Worm (Caenorhabditis elegans) whole organism, L2 larva: Measurements from ENCODE around the gene R11G1.2.

Source experiments
- F13H6.1 ChIP-seq: sonication (generic microtip); optimal IDR thresholded peaks from 2 replicates; lab custom pipeline; 2016; ENCODE audit warnings: missing genetic modification characterization, missing compliant biosample characterization
- alr-1 ChIP-seq: fragments of 150-350 bp; optimal IDR thresholded peaks from 2 replicates; lab custom pipeline; 2014; ENCODE audit warnings: missing biosample characterization, missing genetic modification characterization
- aly-2 ChIP-seq: fragments of 150-350 bp; optimal IDR thresholded peaks from 2 replicates; lab custom pipeline; 2014; ENCODE audit warnings: missing biosample characterization, missing genetic modification characterization
- ama-1 ChIP-seq: fragments of 150-350 bp; optimal IDR thresholded peaks from 2 replicates; lab custom pipeline; 2018; ENCODE audit warnings: inconsistent platforms
- ceh-16 ChIP-seq: fragments of 150-350 bp; optimal IDR thresholded peaks from 2 replicates; lab custom pipeline; 2014; ENCODE audit warnings: missing biosample characterization, missing genetic modification characterization
- egl-27 ChIP-seq: sonication (generic microtip); optimal IDR thresholded peaks from 3 replicates; lab custom pipeline; 2017; ENCODE audit warnings: missing biosample characterization, missing genetic modification reagents, missing genetic modification characterization
- nhr-237 ChIP-seq: fragments of 150-350 bp; optimal IDR thresholded peaks from 2 replicates; lab custom pipeline; 2014; ENCODE audit warnings: missing biosample characterization, missing genetic modification characterization
- unc-39 ChIP-seq: fragments of 150-350 bp; optimal IDR thresholded peaks from 2 replicates; lab custom pipeline; 2014; ENCODE audit warnings: missing biosample characterization, missing genetic modification characterization
- ztf-11 ChIP-seq: sonication (generic microtip); optimal IDR thresholded peaks from 2 replicates; lab custom pipeline; 2017; ENCODE audit warnings: missing biosample characterization, missing genetic modification characterization

ce11 chrX:3650100-3650809 lies at the start of gene R11G1.2, which contains the start of gene sax-1:
- TF ChIP-seq aly-2 (tag; lab: Kevin White, UChicago) (no peak), egl-27 (tag; lab: Kevin White, UChicago) (no peak), ama-1 (lab: Kevin White, UChicago) (no peak), F13H6.1 (tag; lab: Kevin White, UChicago) (peak; percentile 32), ztf-11 (tag; lab: Kevin White, UChicago) (no peak), unc-39 (tag; lab: Kevin White, UChicago) (no peak), nhr-237 (tag; lab: Kevin White, UChicago) (no peak), alr-1 (tag; lab: Kevin White, UChicago) (no peak), ceh-16 (tag; lab: Kevin White, UChicago) (no peak)
